Worm (Caenorhabditis elegans): Measurements from ENCODE around the gene ssq-4.
"Not testable (repeated sequence)": the region's sequence is repeated elsewhere in the genome, so short reads cannot be mapped to it uniquely, and the experiment has no call there.

The ssq-4 gene

DNA sequence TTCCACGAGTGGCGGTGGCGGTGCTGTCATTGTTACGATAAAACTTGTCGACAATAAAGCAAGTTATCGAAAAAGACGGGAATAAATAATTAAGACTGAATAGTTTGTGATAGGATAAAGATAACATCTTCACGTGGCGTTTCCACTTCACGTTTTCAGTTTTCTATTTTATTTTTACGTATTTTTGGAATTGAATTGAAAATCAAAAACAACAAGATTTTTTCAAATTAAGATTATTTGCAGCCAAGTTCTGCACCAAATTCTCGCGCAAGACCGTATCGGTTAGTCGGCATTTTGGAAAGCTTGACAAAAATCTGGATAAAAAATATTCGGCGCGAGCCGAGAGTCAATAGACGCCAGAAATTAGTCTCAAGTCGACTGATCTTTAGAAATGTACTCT lies 50.6 kb downstream of the ssq-4 start, which contains the start of gene ttbk-2.2:
TSS of gene ttbk-2.2 (minus strand) at position 101 of the 400 bp plus-strand sequence.
- TF ChIP-seq scrt-1 (GFP tag; IDR thresholded peaks at IDR 0.05); hnd-1 (tag; optimal IDR thresholded peaks at IDR 0.05); F13C5.2 (tag; optimal IDR thresholded peaks at IDR 0.05): not testable (repeated sequence)

Data from whole organism, early embryonic.